Worm (Caenorhabditis elegans): ENCODE results near the gene T25E4.1.

T25E4.1 gene

ce11 chrII:5599326-5600044 is 21.4 kb downstream of the T25E4.1 start, which contains the start of gene C17G10.10:
Gene C17G10.10 (minus strand): TSS chrII:5599376.
- TF ChIP-seq nhr-12 (tag; optimal IDR thresholded peaks at IDR 0.05) (no peak), lin-39 (tag; optimal IDR thresholded peaks at IDR 0.05) (no peak), sem-4 (tag; optimal IDR thresholded peaks at IDR 0.05) (no peak), alr-1 (tag; optimal IDR thresholded peaks at IDR 0.05) (no peak), nhr-11 (tag; optimal IDR thresholded peaks at IDR 0.05) (no peak), elt-3 (tag; optimal IDR thresholded peaks at IDR 0.05) (no peak), ZK546.5 (tag; optimal IDR thresholded peaks at IDR 0.05) (no peak), gmeb-1 (tag; optimal IDR thresholded peaks at IDR 0.05) (peak; percentile 82), peb-1 (tag; optimal IDR thresholded peaks at IDR 0.05) (no peak), lin-11 (tag; optimal IDR thresholded peaks at IDR 0.05) (no peak), lsy-2 (tag; optimal IDR thresholded peaks at IDR 0.05) (peak; percentile 62 to 75), snpc-4 (tag; optimal IDR thresholded peaks at IDR 0.05) (peak; percentile 99), mbf-1 (tag; optimal IDR thresholded peaks at IDR 0.05) (no peak), dmd-4 (tag; optimal IDR thresholded peaks at IDR 0.05) (no peak), C34F6.9 (tag; optimal IDR thresholded peaks at IDR 0.05) (peak; percentile 20), R02D3.7 (tag; optimal IDR thresholded peaks at IDR 0.05) (no peak), nhr-10 (tag; optimal IDR thresholded peaks at IDR 0.05) (peak; percentile 9), ceh-82 (tag; optimal IDR thresholded peaks at IDR 0.05) (no peak), elt-1 (tag; optimal IDR thresholded peaks at IDR 0.05) (no peak), blmp-1 (tag; optimal IDR thresholded peaks at IDR 0.05; ENCODE audit: insufficient read depth) (no peak), sma-9 (GFP tag; optimal IDR thresholded peaks at IDR 0.05) (peak; percentile 91), sma-9 (tag; optimal IDR thresholded peaks at IDR 0.05) (no peak), sma-3 (GFP tag; optimal IDR thresholded peaks at IDR 0.05) (peak; percentile 87), ztf-11 (tag; optimal IDR thresholded peaks at IDR 0.05) (no peak), nhr-25 (tag; optimal IDR thresholded peaks at IDR 0.05) (peak; percentile 62), nhr-237 (tag; optimal IDR thresholded peaks at IDR 0.05) (no peak), skn-1 (tag; optimal IDR thresholded peaks at IDR 0.05) (no peak), unc-39 (tag; optimal IDR thresholded peaks at IDR 0.05) (no peak), nhr-21 (tag; optimal IDR thresholded peaks at IDR 0.05) (peak; percentile 78), nhr-129 (tag; optimal IDR thresholded peaks at IDR 0.05) (peak; percentile 45), unc-55 (GFP tag; optimal IDR thresholded peaks at IDR 0.05) (no peak), ama-1 (optimal IDR thresholded peaks at IDR 0.05) (peak; percentile 98), zag-1 (tag; optimal IDR thresholded peaks at IDR 0.05) (no peak), nhr-6 (tag; optimal IDR thresholded peaks at IDR 0.05) (peak; percentile 41), Y55F3AM.14 (GFP tag; optimal IDR thresholded peaks at IDR 0.05) (no peak), mab-5 (tag; optimal IDR thresholded peaks at IDR 0.05) (no peak), fos-1 (tag; optimal IDR thresholded peaks at IDR 0.05) (peak; percentile 85), F13H6.1 (tag; optimal IDR thresholded peaks at IDR 0.05) (peak; percentile 58), mdl-1 (tag; optimal IDR thresholded peaks at IDR 0.05) (peak; percentile 54 to 59), ztf-1 (GFP tag; conservative IDR thresholded peaks at IDR 0.05) (no peak), ztf-4 (tag; optimal IDR thresholded peaks at IDR 0.05) (peak; percentile 9), aly-2 (tag; optimal IDR thresholded peaks at IDR 0.05) (no peak), ceh-16 (tag; optimal IDR thresholded peaks at IDR 0.05) (peak; percentile 75), crh-2 (tag; optimal IDR thresholded peaks at IDR 0.05) (peak; percentile 69), nhr-23 (tag; optimal IDR thresholded peaks at IDR 0.05) (no peak), unc-62 (GFP tag; optimal IDR thresholded peaks at IDR 0.05) (no peak), lin-13 (GFP tag; optimal IDR thresholded peaks at IDR 0.05) (peak; percentile 53), nhr-77 (tag; optimal IDR thresholded peaks at IDR 0.05) (peak; percentile 68), egl-27 (tag; optimal IDR thresholded peaks at IDR 0.05) (peak; percentile 72)
